Worm (Caenorhabditis elegans) whole organism, mixed stage, embryonic: ENCODE results near the gene elmd-1.

ENCODE experiments used
- nhr-76 ChIP-seq: sonication (generic microtip); optimal IDR thresholded peaks from 2 replicates; lab custom pipeline; 2017; ENCODE audit warnings: missing biosample characterization, missing genetic modification characterization
- sptf-1 ChIP-seq: sonication (generic microtip); optimal IDR thresholded peaks from 2 replicates; lab custom pipeline; 2017; ENCODE audit warnings: mild to moderate bottlenecking, missing genetic modification characterization, moderate library complexity, missing compliant biosample characterization

DNA sequence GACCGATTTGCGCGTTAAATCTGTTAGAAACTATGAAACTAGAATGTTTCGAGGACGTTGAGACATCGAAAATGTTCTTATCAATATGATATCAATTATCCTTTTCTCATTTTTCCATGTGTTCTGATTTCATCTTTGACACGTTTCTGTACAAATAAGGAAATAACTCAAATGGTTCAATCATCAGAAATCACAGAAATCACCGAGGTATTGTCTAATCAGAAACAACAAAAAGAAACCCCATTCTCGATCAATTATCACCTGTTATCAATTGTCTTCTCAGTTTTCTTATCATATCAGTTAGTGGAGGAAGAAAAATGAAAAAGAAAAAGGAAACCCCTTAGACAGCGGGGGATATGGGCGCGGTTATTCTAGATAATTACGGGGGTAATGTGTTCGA is 45.4 kb downstream of the elmd-1 start:
- no peak for TF ChIP-seq sptf-1 (tag; lab: Kevin White, UChicago)
- no peak for TF ChIP-seq nhr-76
